Fruit fly (Drosophila melanogaster) whole organism: ENCODE data around the gene CG4887.

Experiments used
- CG8478 ChIP-seq: fragments of >200 bp; optimal IDR thresholded peaks from 2 replicates; lab custom pipeline; 2018; ENCODE audit warnings: inconsistent platforms
- Dll ChIP-seq: fragments of >200 bp; optimal IDR thresholded peaks from 2 replicates; lab custom pipeline; 2017
- EcR ChIP-seq, 2 experiments: fragments of >200 bp; optimal IDR thresholded peaks; 2 replicates each; lab custom pipeline; 2017; ENCODE audit warnings: missing biosample characterization in 2 of 2, missing genetic modification characterization in 2 of 2, missing genetic modification reagents in 2 of 2
- pan ChIP-seq: fragments of >200 bp; optimal IDR thresholded peaks from 2 replicates; lab custom pipeline; 2017
- psq ChIP-seq: fragments of >200 bp; optimal IDR thresholded peaks from 2 replicates; lab custom pipeline; 2017
- usp ChIP-seq: fragments of >200 bp; optimal IDR thresholded peaks from 2 replicates; lab custom pipeline; 2017; ENCODE audit warnings: missing biosample characterization, missing genetic modification characterization, mixed read lengths

The CG4887 gene

dm6 chr2L:1172704-1173107 lies at the start of gene CG4887, which contains the start of gene Charon:
CG4887 (plus strand) TSS chr2L:1173009.
Charon (minus strand) TSS chr2L:1172805.
- no peak for TF ChIP-seq pan (lab: Kevin White, UChicago)
- TF ChIP-seq psq (lab: Kevin White, UChicago): no peak
- TF ChIP-seq usp (GFP tag; lab: Kevin White, UChicago): no peak
- no peak for TF ChIP-seq CG8478 (lab: Kevin White, UChicago)
- TF ChIP-seq Dll (lab: Kevin White, UChicago): no peak
- TF ChIP-seq EcR (GFP tag; optimal IDR thresholded peaks at IDR 0.05; lab: Kevin White, UChicago): no peak

- TF ChIP-seq psq (lab: Kevin White, UChicago) (no peak), pan (lab: Kevin White, UChicago) (no peak), usp (GFP tag; lab: Kevin White, UChicago) (no peak), EcR (GFP tag; optimal IDR thresholded peaks at IDR 0.05; lab: Kevin White, UChicago) (no peak), Dll (lab: Kevin White, UChicago) (no peak), CG8478 (lab: Kevin White, UChicago) (no peak)
Measured at dm6 chr2L:1123078-1123818, 49.6 kb upstream of the CG4887 start.

dm6 chr2L:1124265-1124664 lies 48.5 kb upstream of the CG4887 start:
- TF ChIP-seq Dll (lab: Kevin White, UChicago) (no peak), EcR (GFP tag; optimal IDR thresholded peaks at IDR 0.05; lab: Kevin White, UChicago) (no peak), CG8478 (lab: Kevin White, UChicago) (no peak), pan (lab: Kevin White, UChicago) (no peak), usp (GFP tag; lab: Kevin White, UChicago) (no peak), psq (lab: Kevin White, UChicago) (no peak)

dm6 chr2L:1125437-1125836 lies 47.4 kb upstream of the CG4887 start:
- no peak for TF ChIP-seq Dll (lab: Kevin White, UChicago)
- TF ChIP-seq pan (lab: Kevin White, UChicago): no peak
- TF ChIP-seq usp (GFP tag; lab: Kevin White, UChicago): no peak
- no peak for TF ChIP-seq CG8478 (lab: Kevin White, UChicago)
- TF ChIP-seq EcR (GFP tag; optimal IDR thresholded peaks at IDR 0.05; lab: Kevin White, UChicago): no peak
- TF ChIP-seq psq (lab: Kevin White, UChicago): no peak

- no peak for TF ChIP-seq Dll (lab: Kevin White, UChicago)
- no peak for TF ChIP-seq psq (lab: Kevin White, UChicago)
- TF ChIP-seq EcR (GFP tag; optimal IDR thresholded peaks at IDR 0.05; lab: Kevin White, UChicago): no peak
- TF ChIP-seq usp (GFP tag; lab: Kevin White, UChicago): no peak
- no peak for TF ChIP-seq CG8478 (lab: Kevin White, UChicago)
- no peak for TF ChIP-seq pan (lab: Kevin White, UChicago)
Measured at dm6 chr2L:1126527-1126926, 46.3 kb upstream of the CG4887 start.

dm6 chr2L:1127434-1128089 lies 45.2 kb upstream of the CG4887 start:
- TF ChIP-seq psq (lab: Kevin White, UChicago) (no peak), EcR (GFP tag; optimal IDR thresholded peaks at IDR 0.05; lab: Kevin White, UChicago) (no peak), pan (lab: Kevin White, UChicago) (no peak), usp (GFP tag; lab: Kevin White, UChicago) (no peak), CG8478 (lab: Kevin White, UChicago) (no peak), Dll (lab: Kevin White, UChicago) (no peak)

dm6 chr2L:1128344-1128931 lies 44.4 kb upstream of the CG4887 start:
- TF ChIP-seq usp (GFP tag; lab: Kevin White, UChicago) (no peak), pan (lab: Kevin White, UChicago) (no peak), psq (lab: Kevin White, UChicago) (no peak), CG8478 (lab: Kevin White, UChicago) (no peak), Dll (lab: Kevin White, UChicago) (no peak), EcR (GFP tag; optimal IDR thresholded peaks at IDR 0.05; lab: Kevin White, UChicago) (no peak)

dm6 chr2L:1128932-1129887 lies 43.6 kb upstream of the CG4887 start, which contains the start of the genes Pino and TBC1D23:
Pino (minus strand) TSS chr2L:1128953.
TBC1D23 (plus strand) TSS chr2L:1129316.
- TF ChIP-seq pan (lab: Kevin White, UChicago) (no peak), Dll (lab: Kevin White, UChicago) (no peak), psq (lab: Kevin White, UChicago) (no peak), usp (GFP tag; lab: Kevin White, UChicago) (no peak), EcR (GFP tag; optimal IDR thresholded peaks at IDR 0.05; lab: Kevin White, UChicago) (no peak), CG8478 (lab: Kevin White, UChicago) (no peak)

- TF ChIP-seq usp (GFP tag; lab: Kevin White, UChicago) (no peak), psq (lab: Kevin White, UChicago) (no peak), CG8478 (lab: Kevin White, UChicago) (no peak), EcR (GFP tag; optimal IDR thresholded peaks at IDR 0.05; lab: Kevin White, UChicago) (no peak), Dll (lab: Kevin White, UChicago) (no peak), pan (lab: Kevin White, UChicago) (no peak)
Measured at dm6 chr2L:1134011-1134743, 38.6 kb upstream of the CG4887 start, which contains the start of the genes Iris and CG4577. Iris (minus strand) TSS chr2L:1134098. CG4577 (plus strand) TSS chr2L:1134693.
